Fruit fly (Drosophila melanogaster): ENCODE data around the gene Trx2.

Gene Trx2

dm6 chr2L:9567398-9567856 lies 45.5 kb upstream of the Trx2 start (continued):
- TF ChIP-seq Oli (tag; optimal IDR thresholded peaks at IDR 0.05): peak; percentile 94
- peak; percentile 92 for TF ChIP-seq CG18011 (GFP tag; optimal IDR thresholded peaks at IDR 0.05)
- peak; percentile 91 for TF ChIP-seq lilli (GFP tag; optimal IDR thresholded peaks at IDR 0.05)
- no peak; the same call in 1 of the 2 replicates for TF ChIP-seq CG8765 (GFP tag; IDR thresholded peaks at IDR 0.05)
- peak; percentile 99 for TF ChIP-seq CG12299 (tag; optimal IDR thresholded peaks at IDR 0.05)
- peak; percentile 96 for TF ChIP-seq crc (GFP tag; optimal IDR thresholded peaks at IDR 0.05)
- TF ChIP-seq dysf (GFP tag; IDR thresholded peaks at IDR 0.05): peak; percentile 95
- TF ChIP-seq caup (GFP tag; optimal IDR thresholded peaks at IDR 0.05; ENCODE audit: severe bottlenecking): peak; percentile 100
- TF ChIP-seq Atf6 (GFP tag; IDR thresholded peaks at IDR 0.05): peak; percentile 97
- TF ChIP-seq Ravus (GFP tag; IDR thresholded peaks at IDR 0.05): peak; percentile 68
- TF ChIP-seq Eip74EF (GFP tag; optimal IDR thresholded peaks at IDR 0.05): peak in 1 of 2 experiments; percentile 96
- TF ChIP-seq Hey (tag; optimal IDR thresholded peaks at IDR 0.05): peak; percentile 97
- peak; percentile 91 for TF ChIP-seq CG18262 (tag; optimal IDR thresholded peaks at IDR 0.05)
- TF ChIP-seq abd-A (tag; optimal IDR thresholded peaks at IDR 0.05): peak; percentile 98
- TF ChIP-seq Oaz (GFP tag; IDR thresholded peaks at IDR 0.05): peak; percentile 93
- peak; percentile 72 for TF ChIP-seq CG10959 (GFP tag; IDR thresholded peaks at IDR 0.05)
- TF ChIP-seq CG16863 (GFP tag; optimal IDR thresholded peaks at IDR 0.05): peak; percentile 91
- TF ChIP-seq CG9727 (GFP tag; optimal IDR thresholded peaks at IDR 0.05): peak; percentile 96
- TF ChIP-seq Jarid2 (GFP tag; optimal IDR thresholded peaks at IDR 0.05): peak; percentile 96
- TF ChIP-seq bab2 (GFP tag; optimal IDR thresholded peaks at IDR 0.05): peak; percentile 79
- TF ChIP-seq row (GFP tag; IDR thresholded peaks at IDR 0.05): peak; percentile 64
- peak; percentile 89 for TF ChIP-seq fd102C (GFP tag; optimal IDR thresholded peaks at IDR 0.05)
- TF ChIP-seq TFAM (GFP tag; optimal IDR thresholded peaks at IDR 0.05): peak; percentile 93
- TF ChIP-seq CG18476 (GFP tag; optimal IDR thresholded peaks at IDR 0.05): peak; percentile 88
- peak; percentile 93 for TF ChIP-seq H2.0 (GFP tag; IDR thresholded peaks at IDR 0.05)
- TF ChIP-seq unc-4 (GFP tag; IDR thresholded peaks at IDR 0.05; ENCODE audit: partially characterized antibody): peak; percentile 17; the same call in 1 of the 2 replicates
- peak; percentile 99 for TF ChIP-seq schlank (tag; optimal IDR thresholded peaks at IDR 0.05)
- TF ChIP-seq CG8478 (optimal IDR thresholded peaks at IDR 0.05): no peak
- peak; percentile 94 for TF ChIP-seq CG32767 (GFP tag; IDR thresholded peaks at IDR 0.05)
- peak; percentile 45; the same call in 1 of the 3 replicates for TF ChIP-seq CG34224 (GFP tag; IDR thresholded peaks at IDR 0.05; ENCODE audit: partially characterized antibody)
- TF ChIP-seq kah (GFP tag; optimal IDR thresholded peaks at IDR 0.05): peak; percentile 97
- TF ChIP-seq Hand (GFP tag; optimal IDR thresholded peaks at IDR 0.05): peak; percentile 98
- TF ChIP-seq odd (GFP tag; optimal IDR thresholded peaks at IDR 0.05): peak; percentile 100
- peak; percentile 94 for TF ChIP-seq D19B (GFP tag; optimal IDR thresholded peaks at IDR 0.05)
- TF ChIP-seq CG12942 (GFP tag; optimal IDR thresholded peaks at IDR 0.05): peak; percentile 90
- TF ChIP-seq CG5180 (GFP tag; optimal IDR thresholded peaks at IDR 0.05): peak; percentile 93
- peak; percentile 99 for TF ChIP-seq CG3281 (GFP tag; optimal IDR thresholded peaks at IDR 0.05)
- peak; percentile 91 for TF ChIP-seq CG11696 (GFP tag; IDR thresholded peaks at IDR 0.05)
- peak; percentile 99 for TF ChIP-seq CG18619 (GFP tag; optimal IDR thresholded peaks at IDR 0.05)
- peak; percentile 63; the same call in 2 of the 3 replicates for TF ChIP-seq CG2889 (GFP tag; IDR thresholded peaks at IDR 0.05)
- TF ChIP-seq BEAF-32 (GFP tag; optimal IDR thresholded peaks at IDR 0.05): peak; percentile 31
- peak; percentile 95 for TF ChIP-seq ttk (GFP tag; IDR thresholded peaks at IDR 0.05)
- TF ChIP-seq CG4707 (GFP tag; optimal IDR thresholded peaks at IDR 0.05): peak; percentile 99
- peak; percentile 95 for TF ChIP-seq nerfin-1 (tag; optimal IDR thresholded peaks at IDR 0.05)
- peak; percentile 99 for TF ChIP-seq CG4328 (GFP tag; optimal IDR thresholded peaks at IDR 0.05)
- TF ChIP-seq Chrac-16 (GFP tag; optimal IDR thresholded peaks at IDR 0.05): peak; percentile 81
- TF ChIP-seq CHES-1-like (GFP tag; optimal IDR thresholded peaks at IDR 0.05): peak; percentile 97
- peak; percentile 99 for TF ChIP-seq CrebB (tag; optimal IDR thresholded peaks at IDR 0.05)
- peak; percentile 97 for TF ChIP-seq Lhr (GFP tag; optimal IDR thresholded peaks at IDR 0.05)
- peak; percentile 98 for TF ChIP-seq CG5953 (GFP tag; IDR thresholded peaks at IDR 0.05)
